Fruit fly (Drosophila melanogaster) whole organism, embryonic: Measurements from ENCODE around the gene CG15818.

Source experiments
- Atf6 ChIP-seq: fragments of 200-800 bp; sonication (Bioruptor generic); IDR thresholded peaks from 2 replicates; pipeline ENCODE4 v1.3.6; 2022; ENCODE audit warnings: missing biosample characterization, missing genetic modification characterization
- Bgb ChIP-seq: fragments of 200-800 bp; sonication (Bioruptor generic); IDR thresholded peaks from 2 replicates; pipeline ENCODE4 v1.3.6; 2022; ENCODE audit warnings: missing biosample characterization, missing genetic modification characterization; ENCODE audit not compliant: partially characterized antibody
- CG10565 ChIP-seq: fragments of 200-800 bp; sonication (Bioruptor generic); optimal IDR thresholded peaks from 3 replicates; lab custom pipeline; 2016; ENCODE audit warnings: missing biosample characterization, mild to moderate bottlenecking, missing genetic modification characterization
- CG12219 ChIP-seq: fragments of 200-800 bp; sonication (Bioruptor generic); optimal IDR thresholded peaks from 3 replicates; lab custom pipeline; 2018; ENCODE audit warnings: missing biosample characterization, mild to moderate bottlenecking, missing genetic modification characterization
- CG1529 ChIP-seq: fragments of 200-800 bp; sonication (Bioruptor generic); optimal IDR thresholded peaks from 3 replicates; lab custom pipeline; 2018; ENCODE audit warnings: missing biosample characterization, missing genetic modification characterization
- CG16863 ChIP-seq: fragments of 200-800 bp; sonication (Bioruptor generic); optimal IDR thresholded peaks from 3 replicates; lab custom pipeline; 2016; ENCODE audit warnings: missing biosample characterization, missing genetic modification characterization
- CG17328 ChIP-seq: fragments of 200-800 bp; sonication (Bioruptor generic); IDR thresholded peaks from 2 replicates; pipeline ENCODE4 v1.3.6; 2022; ENCODE audit warnings: missing biosample characterization, missing genetic modification characterization
- CG2120 ChIP-seq: fragments of 200-800 bp; sonication (Bioruptor generic); optimal IDR thresholded peaks from 3 replicates; lab custom pipeline; 2016; ENCODE audit warnings: missing biosample characterization, missing genetic modification characterization
- CG2129 ChIP-seq: fragments of 200-800 bp; sonication (Bioruptor generic); IDR thresholded peaks from 2 replicates; pipeline ENCODE4 v1.3.6; 2022; ENCODE audit warnings: missing biosample characterization, missing genetic modification characterization; ENCODE audit not compliant: partially characterized antibody
- CG30403 ChIP-seq: fragments of 200-800 bp; sonication (Bioruptor generic); optimal IDR thresholded peaks from 3 replicates; lab custom pipeline; 2016; ENCODE audit warnings: missing biosample characterization, missing genetic modification characterization
- CG3065 ChIP-seq: fragments of 200-800 bp; sonication (Bioruptor generic); optimal IDR thresholded peaks from 2 replicates; lab custom pipeline; 2016; ENCODE audit warnings: missing biosample characterization, missing genetic modification characterization
- CG34376 ChIP-seq: fragments of 200-800 bp; sonication (Bioruptor generic); optimal IDR thresholded peaks from 2 replicates; lab custom pipeline; 2018; ENCODE audit warnings: missing biosample characterization, mild to moderate bottlenecking, missing genetic modification characterization
- CG42726 ChIP-seq: fragments of 200-800 bp; sonication (Bioruptor generic); IDR thresholded peaks from 2 replicates; pipeline ENCODE4 v1.3.6; 2022; ENCODE audit warnings: missing biosample characterization, missing genetic modification characterization; ENCODE audit not compliant: partially characterized antibody
- CG5953 ChIP-seq: fragments of 200-800 bp; sonication (Bioruptor generic); IDR thresholded peaks from 2 replicates; pipeline ENCODE4 v1.3.6; 2022; ENCODE audit warnings: missing biosample characterization, missing genetic modification characterization
- CG7745 ChIP-seq: fragments of 200-800 bp; sonication (Bioruptor generic); optimal IDR thresholded peaks from 2 replicates; lab custom pipeline; 2018; ENCODE audit warnings: missing biosample characterization, mild to moderate bottlenecking, missing genetic modification characterization, moderate library complexity
- CG8089 ChIP-seq: fragments of 200-800 bp; sonication (Bioruptor generic); optimal IDR thresholded peaks from 3 replicates; lab custom pipeline; 2016; ENCODE audit warnings: missing biosample characterization, missing genetic modification characterization
- CG8281 ChIP-seq: fragments of 200-800 bp; sonication (Bioruptor generic); optimal IDR thresholded peaks from 2 replicates; lab custom pipeline; 2018; ENCODE audit warnings: missing biosample characterization, mild to moderate bottlenecking, missing genetic modification characterization, moderate library complexity
- CrebB ChIP-seq: fragments of 200-800 bp; sonication (Bioruptor generic); optimal IDR thresholded peaks from 3 replicates; lab custom pipeline; 2018; ENCODE audit warnings: missing biosample characterization, mild to moderate bottlenecking, missing genetic modification characterization
- Dfd ChIP-seq, 2 experiments: fragments of >200 bp; optimal IDR thresholded peaks; 2 replicates each; lab custom pipeline; 2017; ENCODE audit warnings: missing biosample characterization in 2 of 2, missing genetic modification characterization in 2 of 2
- Dll ChIP-seq: fragments of 200-800 bp; sonication (Bioruptor generic); IDR thresholded peaks from 4 replicates; pipeline ENCODE4 v1.3.6; 2022; ENCODE audit warnings: missing biosample characterization, missing genetic modification characterization; ENCODE audit not compliant: partially characterized antibody
- Fer3 ChIP-seq: fragments of 200-800 bp; sonication (Bioruptor generic); optimal IDR thresholded peaks from 2 replicates; lab custom pipeline; 2018; ENCODE audit warnings: missing biosample characterization, mild to moderate bottlenecking, missing genetic modification characterization, moderate library complexity
- Lpt ChIP-seq: fragments of >200 bp; optimal IDR thresholded peaks from 2 replicates; lab custom pipeline; 2018; ENCODE audit warnings: missing biosample characterization, missing genetic modification characterization
- Mes4 ChIP-seq: fragments of 200-800 bp; sonication (Bioruptor generic); optimal IDR thresholded peaks from 2 replicates; lab custom pipeline; 2016; ENCODE audit warnings: missing biosample characterization, missing genetic modification characterization
- Myb ChIP-seq: fragments of 200-800 bp; sonication (Bioruptor generic); optimal IDR thresholded peaks from 2 replicates; lab custom pipeline; 2016; ENCODE audit warnings: missing biosample characterization, missing genetic modification characterization
- Pdp1 ChIP-seq, 2 experiments: fragments of 200-800 bp; sonication (Bioruptor generic); optimal IDR thresholded peaks; 3 replicates each; lab custom pipeline; 2016; ENCODE audit warnings: missing biosample characterization in 2 of 2, missing genetic modification characterization in 2 of 2, mild to moderate bottlenecking in 1 of 2, moderate library complexity in 1 of 2
- Rx ChIP-seq: fragments of 200-800 bp; sonication (Bioruptor generic); IDR thresholded peaks from 2 replicates; pipeline ENCODE4 v1.3.6; 2022; ENCODE audit warnings: missing biosample characterization, missing genetic modification characterization
- ara ChIP-seq: fragments of 200-800 bp; sonication (Bioruptor generic); IDR thresholded peaks from 2 replicates; pipeline ENCODE4 v1.3.6; 2022; ENCODE audit warnings: missing biosample characterization, missing genetic modification characterization
- ash1 ChIP-seq: fragments of 200-800 bp; sonication (Bioruptor generic); optimal IDR thresholded peaks from 2 replicates; lab custom pipeline; 2018; ENCODE audit warnings: missing biosample characterization, mild to moderate bottlenecking, missing genetic modification characterization
- bab2 ChIP-seq: fragments of 200-800 bp; sonication (Bioruptor generic); optimal IDR thresholded peaks from 2 replicates; lab custom pipeline; 2016; ENCODE audit warnings: missing biosample characterization, missing genetic modification characterization
- btn ChIP-seq: fragments of 200-800 bp; sonication (Bioruptor generic); optimal IDR thresholded peaks from 2 replicates; lab custom pipeline; 2016; ENCODE audit warnings: missing biosample characterization, missing genetic modification characterization
- danr ChIP-seq: fragments of 200-800 bp; sonication (Bioruptor generic); IDR thresholded peaks from 2 replicates; pipeline ENCODE4 v1.3.6; 2022; ENCODE audit warnings: missing biosample characterization, missing genetic modification characterization
- dimm ChIP-seq: fragments of 200-800 bp; sonication (Bioruptor generic); IDR thresholded peaks from 2 replicates; pipeline ENCODE4 v1.3.6; 2022; ENCODE audit warnings: missing biosample characterization, missing genetic modification characterization
- eve ChIP-seq, 2 experiments: fragments of >200 bp; optimal IDR thresholded peaks; 2 replicates each; lab custom pipeline; 2017; ENCODE audit warnings: missing biosample characterization in 2 of 2, missing genetic modification characterization in 2 of 2
- ewg ChIP-seq: fragments of 200-800 bp; sonication (Bioruptor generic); optimal IDR thresholded peaks from 3 replicates; lab custom pipeline; 2017; ENCODE audit warnings: mild to moderate bottlenecking, missing biosample characterization, missing genetic modification reagents, missing genetic modification characterization
- gcm2 ChIP-seq: fragments of 200-800 bp; sonication (Bioruptor generic); optimal IDR thresholded peaks from 2 replicates; lab custom pipeline; 2016; ENCODE audit warnings: missing biosample characterization, missing genetic modification characterization
- grau ChIP-seq: fragments of 200-800 bp; optimal IDR thresholded peaks from 3 replicates; lab custom pipeline; 2019; ENCODE audit warnings: missing biosample characterization, mild to moderate bottlenecking, missing genetic modification characterization, moderate library complexity
- gt ChIP-seq: fragments of 200-800 bp; sonication (Bioruptor generic); IDR thresholded peaks from 2 replicates; pipeline ENCODE4 v1.3.6; 2022; ENCODE audit warnings: missing biosample characterization, missing genetic modification characterization
- hb ChIP-seq: fragments of 200-800 bp; sonication (Bioruptor generic); IDR thresholded peaks from 3 replicates; pipeline ENCODE4 v1.3.6; 2022; ENCODE audit warnings: missing biosample characterization, missing genetic modification characterization; ENCODE audit not compliant: partially characterized antibody
- ind ChIP-seq: fragments of 200-800 bp; sonication (Bioruptor generic); optimal IDR thresholded peaks from 3 replicates; lab custom pipeline; 2016; ENCODE audit warnings: missing biosample characterization, missing genetic modification characterization
- nau ChIP-seq: fragments of 200-800 bp; sonication (Bioruptor generic); optimal IDR thresholded peaks from 3 replicates; lab custom pipeline; 2017; ENCODE audit warnings: missing biosample characterization, mild to moderate bottlenecking, missing genetic modification characterization, missing genetic modification reagents
- p53 ChIP-seq: fragments of 200-800 bp; sonication (Bioruptor generic); optimal IDR thresholded peaks from 2 replicates; lab custom pipeline; 2016; ENCODE audit warnings: missing biosample characterization, missing genetic modification characterization
- schlank ChIP-seq: fragments of 200-800 bp; sonication (Bioruptor generic); optimal IDR thresholded peaks from 2 replicates; lab custom pipeline; 2018; ENCODE audit warnings: missing biosample characterization, mild to moderate bottlenecking, missing genetic modification characterization
- sd ChIP-seq: fragments of 200-800 bp; sonication (Bioruptor generic); optimal IDR thresholded peaks from 3 replicates; lab custom pipeline; 2018; ENCODE audit warnings: missing biosample characterization, mild to moderate bottlenecking, missing genetic modification characterization, moderate library complexity
- seq ChIP-seq: fragments of 200-800 bp; sonication (Bioruptor generic); IDR thresholded peaks from 2 replicates; pipeline ENCODE4 v1.3.6; 2022; ENCODE audit warnings: missing biosample characterization, missing genetic modification characterization
- sima ChIP-seq: fragments of 200-800 bp; sonication (Bioruptor generic); optimal IDR thresholded peaks from 2 replicates; lab custom pipeline; 2016; ENCODE audit warnings: missing biosample characterization, missing genetic modification characterization
- ssp ChIP-seq: fragments of 200-800 bp; sonication (Bioruptor generic); IDR thresholded peaks from 2 replicates; pipeline ENCODE4 v1.3.6; 2022; ENCODE audit warnings: missing biosample characterization, missing genetic modification characterization
- tll ChIP-seq, 2 experiments: fragments of 200-800 bp in 1 of 2; fragments of >200 bp in 1 of 2; sonication (Bioruptor generic) in 1 of 2; optimal IDR thresholded peaks; 2 replicates each; lab custom pipeline; 2017 to 2019; ENCODE audit warnings: missing biosample characterization in 2 of 2, missing genetic modification characterization in 2 of 2, mild to moderate bottlenecking in 1 of 2, moderate library complexity in 1 of 2
- tup ChIP-seq: fragments of 200-800 bp; sonication (Bioruptor generic); optimal IDR thresholded peaks from 2 replicates; lab custom pipeline; 2016; ENCODE audit warnings: missing biosample characterization, mild to moderate bottlenecking, missing genetic modification characterization, moderate library complexity
- wdn ChIP-seq: fragments of 200-800 bp; sonication (Bioruptor generic); IDR thresholded peaks from 2 replicates; pipeline ENCODE4 v1.3.6; 2022; ENCODE audit warnings: missing biosample characterization, missing genetic modification characterization
- zen2 ChIP-seq: fragments of 200-800 bp; sonication (Bioruptor generic); IDR thresholded peaks from 3 replicates; pipeline ENCODE4 v1.3.6; 2022; ENCODE audit warnings: missing biosample characterization, missing genetic modification characterization; ENCODE audit not compliant: partially characterized antibody
- zfh1 ChIP-seq: fragments of 200-800 bp; sonication (Bioruptor generic); IDR thresholded peaks from 3 replicates; pipeline ENCODE4 v1.3.6; 2022; ENCODE audit warnings: missing biosample characterization, missing genetic modification characterization

Gene CG15818

dm6 chr2L:7434737-7435356, 24.1 kb downstream of the CG15818 start (continued):
- TF ChIP-seq seq (GFP tag; lab: Robert Waterston, UW) (peak; percentile 69), Dfd (GFP tag; optimal IDR thresholded peaks at IDR 0.05; lab: Kevin White, UChicago) (no peak), zen2 (GFP tag; lab: Robert Waterston, UW) (no peak), CrebB (tag; lab: Kevin White, UChicago) (peak; percentile 29), ind (GFP tag; lab: Kevin White, UChicago) (peak; percentile 6), btn (GFP tag; lab: Kevin White, UChicago) (no peak), Dll (GFP tag; lab: Robert Waterston, UW) (no peak), Fer3 (peak; percentile 62), ash1 (GFP tag; lab: Kevin White, UChicago) (no peak), Atf6 (GFP tag; lab: Robert Waterston, UW) (peak; percentile 74), zfh1 (GFP tag; lab: Robert Waterston, UW) (no peak), p53 (no peak), dimm (GFP tag; lab: Robert Waterston, UW) (no peak), CG16863 (GFP tag; lab: Kevin White, UChicago) (no peak), nau (GFP tag; lab: Kevin White, UChicago) (no peak), CG3065 (GFP tag; lab: Kevin White, UChicago) (no peak), ssp (no peak), CG5953 (GFP tag; lab: Robert Waterston, UW) (no peak), CG1529 (GFP tag; lab: Kevin White, UChicago) (no peak), danr (GFP tag; lab: Robert Waterston, UW) (no peak), ewg (no peak), hb (GFP tag; lab: Robert Waterston, UW) (no peak), CG2120 (GFP tag; lab: Kevin White, UChicago) (peak; percentile 28), CG8089 (GFP tag; lab: Kevin White, UChicago) (no peak), sima (no peak), CG7745 (tag; lab: Kevin White, UChicago) (no peak), ara (no peak), Myb (GFP tag; lab: Kevin White, UChicago) (no peak), tll (GFP tag; optimal IDR thresholded peaks at IDR 0.05; lab: Kevin White, UChicago) (no peak), wdn (GFP tag; lab: Robert Waterston, UW) (0 out of 2 replicates have a peak, but pooled peaks have one; percentile 67), CG2129 (GFP tag; lab: Robert Waterston, UW) (no peak), eve (GFP tag; optimal IDR thresholded peaks at IDR 0.05; lab: Kevin White, UChicago) (no peak), Pdp1 (GFP tag; optimal IDR thresholded peaks at IDR 0.05; lab: Kevin White, UChicago) (no peak), Lpt (GFP tag; lab: Kevin White, UChicago) (no peak), CG12219 (GFP tag; lab: Kevin White, UChicago) (peak; percentile 9), CG34376 (GFP tag; lab: Kevin White, UChicago) (no peak), Mes4 (GFP tag; lab: Kevin White, UChicago) (no peak), gt (GFP tag; lab: Robert Waterston, UW) (no peak), schlank (tag; lab: Kevin White, UChicago) (no peak), Rx (GFP tag; lab: Robert Waterston, UW) (no peak), CG8281 (no peak), bab2 (GFP tag; lab: Kevin White, UChicago) (no peak), Bgb (GFP tag; lab: Robert Waterston, UW) (no peak), CG17328 (GFP tag; lab: Robert Waterston, UW) (peak; percentile 49; the same call in 1 of the 2 replicates), grau (tag; lab: Kevin White, UChicago) (peak; percentile 83), CG10565 (no peak), CG42726 (GFP tag; lab: Robert Waterston, UW) (no peak), gcm2 (no peak), tup (GFP tag; lab: Kevin White, UChicago) (no peak), CG30403 (peak; percentile 27), sd (tag; lab: Kevin White, UChicago) (no peak)
